Fruit fly (Drosophila melanogaster) whole organism, embryonic: Measurements from ENCODE around the gene CG42237.

Source experiments
- Bdp1 ChIP-seq: fragments of 200-800 bp; sonication (Bioruptor generic); optimal IDR thresholded peaks from 3 replicates; lab custom pipeline; 2016; ENCODE audit warnings: missing biosample characterization, missing genetic modification characterization
- CG10979 ChIP-seq: fragments of 200-800 bp; sonication (Bioruptor generic); optimal IDR thresholded peaks from 2 replicates; lab custom pipeline; 2018; ENCODE audit warnings: missing biosample characterization, mild to moderate bottlenecking, missing genetic modification characterization, moderate library complexity
- CG11504 ChIP-seq: fragments of 200-800 bp; sonication (Bioruptor generic); optimal IDR thresholded peaks from 3 replicates; lab custom pipeline; 2019; ENCODE audit warnings: missing biosample characterization, mild to moderate bottlenecking, missing genetic modification characterization, moderate library complexity
- CG12236 ChIP-seq: fragments of 200-800 bp; sonication (Bioruptor generic); optimal IDR thresholded peaks from 2 replicates; lab custom pipeline; 2016; ENCODE audit warnings: missing biosample characterization, missing genetic modification characterization
- CG12942 ChIP-seq: fragments of 200-800 bp; sonication (Bioruptor generic); optimal IDR thresholded peaks from 3 replicates; lab custom pipeline; 2016; ENCODE audit warnings: missing biosample characterization, missing genetic modification characterization
- CG13894 ChIP-seq: fragments of 200-800 bp; sonication (Bioruptor generic); optimal IDR thresholded peaks from 3 replicates; lab custom pipeline; 2018; ENCODE audit warnings: missing biosample characterization, mild to moderate bottlenecking, missing genetic modification characterization, moderate library complexity
- CG14014 ChIP-seq: fragments of 200-800 bp; sonication (Bioruptor generic); IDR thresholded peaks from 2 replicates; pipeline ENCODE4 v1.3.6; 2022; ENCODE audit warnings: missing biosample characterization, missing genetic modification characterization
- CG14050 ChIP-seq: fragments of 200-800 bp; sonication (Bioruptor generic); IDR thresholded peaks from 3 replicates; pipeline ENCODE4 v1.3.6; 2022; ENCODE audit warnings: missing biosample characterization, missing genetic modification characterization
- CG14710 ChIP-seq: fragments of 200-800 bp; sonication (Bioruptor generic); optimal IDR thresholded peaks from 3 replicates; lab custom pipeline; 2019; ENCODE audit warnings: missing biosample characterization, mild to moderate bottlenecking, missing genetic modification characterization, moderate library complexity
- CG15479 ChIP-seq: fragments of 200-800 bp; sonication (Bioruptor generic); optimal IDR thresholded peaks from 3 replicates; lab custom pipeline; 2019; ENCODE audit warnings: missing biosample characterization, mild to moderate bottlenecking, missing genetic modification characterization, moderate library complexity
- CG16863 ChIP-seq: fragments of 200-800 bp; sonication (Bioruptor generic); optimal IDR thresholded peaks from 3 replicates; lab custom pipeline; 2016; ENCODE audit warnings: missing biosample characterization, missing genetic modification characterization
- CG17359 ChIP-seq: fragments of 200-800 bp; sonication (Bioruptor generic); optimal IDR thresholded peaks from 3 replicates; lab custom pipeline; 2018; ENCODE audit warnings: missing biosample characterization, mild to moderate bottlenecking, missing genetic modification characterization, moderate library complexity
- CG18262 ChIP-seq: fragments of 200-800 bp; optimal IDR thresholded peaks from 3 replicates; lab custom pipeline; 2019; ENCODE audit warnings: missing biosample characterization, mild to moderate bottlenecking, missing genetic modification characterization, moderate library complexity
- CG42726 ChIP-seq: fragments of 200-800 bp; sonication (Bioruptor generic); IDR thresholded peaks from 2 replicates; pipeline ENCODE4 v1.3.6; 2022; ENCODE audit warnings: missing biosample characterization, missing genetic modification characterization; ENCODE audit not compliant: partially characterized antibody
- CG4707 ChIP-seq: fragments of 200-800 bp; sonication (Bioruptor generic); optimal IDR thresholded peaks from 2 replicates; lab custom pipeline; 2018; ENCODE audit warnings: missing biosample characterization, mild to moderate bottlenecking, missing genetic modification characterization, moderate library complexity
- CG5245 ChIP-seq: fragments of 200-800 bp; sonication (Bioruptor generic); optimal IDR thresholded peaks from 3 replicates; lab custom pipeline; 2016; ENCODE audit warnings: missing biosample characterization, missing genetic modification characterization
- CG6689 ChIP-seq: fragments of 200-800 bp; sonication (Bioruptor generic); IDR thresholded peaks from 2 replicates; pipeline ENCODE4 v1.3.6; 2022; ENCODE audit warnings: missing biosample characterization, missing genetic modification characterization
- CG7271 ChIP-seq: fragments of 200-800 bp; sonication (Bioruptor generic); optimal IDR thresholded peaks from 2 replicates; lab custom pipeline; 2018; ENCODE audit warnings: missing biosample characterization, mild to moderate bottlenecking, missing genetic modification characterization, moderate library complexity
- CG8290 ChIP-seq, 3 experiments: fragments of 200-800 bp; sonication (Bioruptor generic); optimal IDR thresholded peaks; 2 replicates each; lab custom pipeline; 2016 to 2019; ENCODE audit warnings: missing biosample characterization in 3 of 3, missing genetic modification characterization in 3 of 3, mild to moderate bottlenecking in 2 of 3, moderate library complexity in 1 of 3
- Camta ChIP-seq: fragments of 200-800 bp; sonication (Bioruptor generic); optimal IDR thresholded peaks from 2 replicates; lab custom pipeline; 2016; ENCODE audit warnings: missing biosample characterization, missing genetic modification characterization
- Dip3 ChIP-seq: fragments of 200-800 bp; sonication (Bioruptor generic); optimal IDR thresholded peaks from 3 replicates; lab custom pipeline; 2016; ENCODE audit warnings: missing biosample characterization, missing genetic modification characterization
- E2f1 ChIP-seq: fragments of 200-800 bp; sonication (Bioruptor generic); IDR thresholded peaks from 2 replicates; pipeline ENCODE4 v1.3.6; 2022; ENCODE audit warnings: missing biosample characterization, missing genetic modification characterization
- Gsc ChIP-seq: fragments of 200-800 bp; sonication (Bioruptor generic); IDR thresholded peaks from 2 replicates; pipeline ENCODE4 v1.3.6; 2022; ENCODE audit warnings: missing biosample characterization, missing genetic modification characterization
- Hr78 ChIP-seq, 2 experiments: fragments of 200-800 bp in 1 of 2; fragments of >200 bp in 1 of 2; sonication (Bioruptor generic) in 1 of 2; optimal IDR thresholded peaks; 2 replicates each; lab custom pipeline; 2017 to 2019; ENCODE audit warnings: missing biosample characterization in 2 of 2, missing genetic modification characterization in 2 of 2, mild to moderate bottlenecking in 1 of 2, moderate library complexity in 1 of 2
- Med ChIP-seq: fragments of 200-800 bp; sonication (Bioruptor generic); peaks from one replicate; lab custom pipeline; 2016; ENCODE audit warnings: missing biosample characterization, missing genetic modification characterization, mild to moderate bottlenecking, inconsistent platforms, moderate library complexity
- Pdp1 ChIP-seq, 2 experiments: fragments of 200-800 bp; sonication (Bioruptor generic); optimal IDR thresholded peaks; 3 replicates each; lab custom pipeline; 2016; ENCODE audit warnings: missing biosample characterization in 2 of 2, missing genetic modification characterization in 2 of 2, mild to moderate bottlenecking in 1 of 2, moderate library complexity in 1 of 2
- Ptx1 ChIP-seq: fragments of 200-800 bp; sonication (Bioruptor generic); IDR thresholded peaks from 2 replicates; pipeline ENCODE4 v1.3.6; 2022; ENCODE audit warnings: missing biosample characterization, missing genetic modification characterization
- Ravus ChIP-seq: fragments of 200-800 bp; sonication (Bioruptor generic); IDR thresholded peaks from 2 replicates; pipeline ENCODE4 v1.3.6; 2022; ENCODE audit warnings: missing biosample characterization, missing genetic modification characterization
- Six4 ChIP-seq: fragments of 200-800 bp; sonication (Bioruptor generic); optimal IDR thresholded peaks from 2 replicates; lab custom pipeline; 2016; ENCODE audit warnings: missing biosample characterization, missing genetic modification characterization
- Ssrp ChIP-seq: fragments of 200-800 bp; sonication (Bioruptor generic); optimal IDR thresholded peaks from 2 replicates; lab custom pipeline; 2018; ENCODE audit warnings: missing biosample characterization, mild to moderate bottlenecking, missing genetic modification characterization, moderate library complexity
- chn ChIP-seq: fragments of 200-800 bp; sonication (Bioruptor generic); optimal IDR thresholded peaks from 2 replicates; lab custom pipeline; 2016; ENCODE audit warnings: missing biosample characterization, missing genetic modification characterization
- crol ChIP-seq: fragments of 200-800 bp; sonication (Bioruptor generic); IDR thresholded peaks from 2 replicates; pipeline ENCODE4 v1.3.6; 2022; ENCODE audit warnings: missing biosample characterization, missing genetic modification characterization
- dm ChIP-seq: fragments of 200-800 bp; sonication (Bioruptor generic); optimal IDR thresholded peaks from 3 replicates; lab custom pipeline; 2016; ENCODE audit warnings: missing biosample characterization, missing genetic modification characterization
- fd96Cb ChIP-seq: fragments of 200-800 bp; sonication (Bioruptor generic); optimal IDR thresholded peaks from 2 replicates; lab custom pipeline; 2018; ENCODE audit warnings: missing biosample characterization, mild to moderate bottlenecking, missing genetic modification characterization, moderate library complexity
- gem ChIP-seq: fragments of 200-800 bp; sonication (Bioruptor generic); optimal IDR thresholded peaks from 2 replicates; lab custom pipeline; 2019; ENCODE audit warnings: missing biosample characterization, mild to moderate bottlenecking, missing genetic modification characterization, moderate library complexity
- grau ChIP-seq: fragments of 200-800 bp; optimal IDR thresholded peaks from 3 replicates; lab custom pipeline; 2019; ENCODE audit warnings: missing biosample characterization, mild to moderate bottlenecking, missing genetic modification characterization, moderate library complexity
- inv ChIP-seq: fragments of 200-800 bp; sonication (Bioruptor generic); IDR thresholded peaks from 2 replicates; pipeline ENCODE4 v1.3.6; 2022; ENCODE audit warnings: missing biosample characterization, missing genetic modification characterization; ENCODE audit not compliant: partially characterized antibody
- kni ChIP-seq: fragments of 200-800 bp; sonication (Bioruptor generic); optimal IDR thresholded peaks from 3 replicates; lab custom pipeline; 2017; ENCODE audit warnings: mild to moderate bottlenecking, missing biosample characterization, missing genetic modification reagents, missing genetic modification characterization
- p53 ChIP-seq: fragments of 200-800 bp; sonication (Bioruptor generic); optimal IDR thresholded peaks from 2 replicates; lab custom pipeline; 2016; ENCODE audit warnings: missing biosample characterization, missing genetic modification characterization
- phol ChIP-seq: fragments of 200-800 bp; sonication (Bioruptor generic); optimal IDR thresholded peaks from 3 replicates; lab custom pipeline; 2018; ENCODE audit warnings: missing biosample characterization, mild to moderate bottlenecking, missing genetic modification characterization, moderate library complexity
- pros ChIP-seq: fragments of 200-800 bp; sonication (Bioruptor generic); optimal IDR thresholded peaks from 3 replicates; lab custom pipeline; 2019; ENCODE audit warnings: missing biosample characterization, mild to moderate bottlenecking, missing genetic modification characterization, moderate library complexity
- sens ChIP-seq: fragments of 200-800 bp; sonication (Bioruptor generic); peaks from one replicate; lab custom pipeline; 2016; ENCODE audit warnings: missing biosample characterization, missing genetic modification characterization
- stc ChIP-seq: fragments of 200-800 bp; sonication (Bioruptor generic); IDR thresholded peaks from 2 replicates; pipeline ENCODE4 v1.3.6; 2022; ENCODE audit warnings: missing biosample characterization, missing genetic modification characterization
- tin ChIP-seq: fragments of 200-800 bp; sonication (Bioruptor generic); optimal IDR thresholded peaks from 3 replicates; lab custom pipeline; 2016; ENCODE audit warnings: missing biosample characterization, missing genetic modification characterization
- ttk ChIP-seq: fragments of 200-800 bp; sonication (Bioruptor generic); IDR thresholded peaks from 2 replicates; pipeline ENCODE4 v2.1.2; 2022; ENCODE audit warnings: missing biosample characterization, missing genetic modification characterization
- tx ChIP-seq: fragments of 200-800 bp; sonication (Bioruptor generic); optimal IDR thresholded peaks from 2 replicates; lab custom pipeline; 2016; ENCODE audit warnings: missing biosample characterization, missing genetic modification characterization
- wdn ChIP-seq: fragments of 200-800 bp; sonication (Bioruptor generic); IDR thresholded peaks from 2 replicates; pipeline ENCODE4 v1.3.6; 2022; ENCODE audit warnings: missing biosample characterization, missing genetic modification characterization
- wek ChIP-seq: fragments of 200-800 bp; sonication (Bioruptor generic); optimal IDR thresholded peaks from 3 replicates; lab custom pipeline; 2018; ENCODE audit warnings: missing biosample characterization, mild to moderate bottlenecking, missing genetic modification characterization, moderate library complexity

The CG42237 gene

dm6 chrX:13127973-13128749 is 13.2 kb downstream of the CG42237 start (continued):
- peak; percentile 49 for TF ChIP-seq CG10979 (tag; lab: Kevin White, UChicago)
- peak; percentile 89 for TF ChIP-seq crol
- TF ChIP-seq CG15479 (GFP tag; lab: Kevin White, UChicago), result no peak
- peak in 1 of 2 experiments; percentile 54 for TF ChIP-seq Pdp1 (GFP tag; optimal IDR thresholded peaks at IDR 0.05; lab: Kevin White, UChicago)
- TF ChIP-seq sens (GFP tag; lab: Kevin White, UChicago), result peak; percentile 95
- peak; percentile 43 for TF ChIP-seq Camta
- TF ChIP-seq CG6689 (GFP tag; lab: Robert Waterston, UW), result 0 out of 2 replicates have a peak, but pooled peaks have one; percentile 24
- peak; percentile 67 for TF ChIP-seq CG8290 (GFP tag; optimal IDR thresholded peaks at IDR 0.05; lab: Kevin White, UChicago)
- peak in 1 of 2 experiments; percentile 20 for TF ChIP-seq CG8290 (tag; optimal IDR thresholded peaks at IDR 0.05; lab: Kevin White, UChicago)
- TF ChIP-seq CG14050 (GFP tag; lab: Robert Waterston, UW), result 0 out of 3 replicates have a peak, but pooled peaks have one; percentile 20
- no peak for TF ChIP-seq wek (GFP tag; lab: Kevin White, UChicago)
- TF ChIP-seq inv (GFP tag; lab: Robert Waterston, UW), result no peak
- TF ChIP-seq Dip3, result no peak
- TF ChIP-seq Ssrp, result peak; percentile 24
- 0 out of 2 replicates have a peak, but pooled peaks have one; percentile 27 for TF ChIP-seq stc
- TF ChIP-seq CG4707 (GFP tag; lab: Kevin White, UChicago), result peak; percentile 6
- no peak for TF ChIP-seq Ravus (GFP tag; lab: Robert Waterston, UW)
- peak; percentile 23 for TF ChIP-seq CG11504 (tag; lab: Kevin White, UChicago)
- TF ChIP-seq CG13894 (tag; lab: Kevin White, UChicago), result no peak
- TF ChIP-seq CG12236 (GFP tag; lab: Kevin White, UChicago), result no peak
- peak in 1 of 2 experiments; percentile 4 for TF ChIP-seq Hr78 (GFP tag; optimal IDR thresholded peaks at IDR 0.05; lab: Kevin White, UChicago)
- TF ChIP-seq Ptx1, result 0 out of 2 replicates have a peak, but pooled peaks have one; percentile 12
- peak; percentile 19 for TF ChIP-seq CG14710 (tag; lab: Kevin White, UChicago)
- peak; percentile 66 for TF ChIP-seq CG16863 (GFP tag; lab: Kevin White, UChicago)
- no peak for TF ChIP-seq CG12942 (GFP tag; lab: Kevin White, UChicago)
- TF ChIP-seq fd96Cb (tag; lab: Kevin White, UChicago), result peak; percentile 30
- TF ChIP-seq tx, result peak; percentile 23
- 0 out of 2 replicates have a peak, but pooled peaks have one; percentile 7 for TF ChIP-seq CG42726 (GFP tag; lab: Robert Waterston, UW)
- TF ChIP-seq Med (GFP tag; lab: Kevin White, UChicago), result peak; percentile 76
- TF ChIP-seq wdn (GFP tag; lab: Robert Waterston, UW), result no peak
- peak; percentile 12 for TF ChIP-seq CG5245 (GFP tag; lab: Kevin White, UChicago)
- peak; percentile 7 for TF ChIP-seq Six4 (GFP tag; lab: Kevin White, UChicago)
- peak; percentile 40 for TF ChIP-seq kni (GFP tag; lab: Kevin White, UChicago)
- TF ChIP-seq Bdp1, result peak; percentile 21
- peak; percentile 49 for TF ChIP-seq tin (GFP tag; lab: Kevin White, UChicago)
- peak; percentile 7 for TF ChIP-seq CG18262 (tag; lab: Kevin White, UChicago)
- TF ChIP-seq phol (tag; lab: Kevin White, UChicago), result peak; percentile 23
- TF ChIP-seq gem, result peak; percentile 52
- TF ChIP-seq CG14014, result peak; percentile 19; the same call in 1 of the 2 replicates
- TF ChIP-seq CG17359 (tag; lab: Kevin White, UChicago), result peak; percentile 33
- TF ChIP-seq Gsc (GFP tag; lab: Robert Waterston, UW), result no peak
- TF ChIP-seq grau (tag; lab: Kevin White, UChicago), result no peak
- no peak for TF ChIP-seq dm
- TF ChIP-seq chn, result peak; percentile 67
- no peak for TF ChIP-seq p53
- TF ChIP-seq ttk (GFP tag; lab: Robert Waterston, UW), result peak; percentile 29; the same call in 1 of the 2 replicates
- TF ChIP-seq E2f1 (GFP tag; lab: Robert Waterston, UW), result no peak
- TF ChIP-seq CG7271 (tag; lab: Kevin White, UChicago), result no peak
- TF ChIP-seq pros (GFP tag; lab: Kevin White, UChicago), result no peak
